Fruit fly (Drosophila melanogaster): ENCODE measurements around the gene CG16984.
A peak's percentile ranks its signal among the peaks of the same experiment; 100 is the strongest.

CG16984 gene

DNA sequence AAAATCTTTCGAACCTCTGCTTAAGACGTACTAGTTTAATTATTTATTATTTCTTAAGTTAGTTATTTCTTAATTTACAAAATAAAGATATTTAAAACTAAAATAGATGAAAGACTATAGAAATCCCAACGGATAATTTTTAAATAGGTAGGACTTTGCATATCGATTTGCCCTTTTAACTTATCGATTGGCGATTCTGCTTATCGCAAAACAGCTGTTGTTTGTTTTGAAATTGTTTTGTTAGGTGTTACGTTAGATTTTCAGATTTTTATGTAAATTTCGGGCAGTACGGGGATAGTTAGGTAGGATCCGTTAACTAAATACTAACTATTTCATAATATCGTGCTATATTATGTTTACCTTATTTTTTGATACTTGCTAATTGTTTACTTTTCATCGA is 4.6 kb downstream of the CG16984 start, which contains the start of gene CG16986:
TSS of gene CG16986 (plus strand) at position 188 of the 400 bp plus-strand sequence.
- no peak for TF ChIP-seq spab (GFP tag; optimal IDR thresholded peaks at IDR 0.05)
- no peak for TF ChIP-seq Gug (GFP tag; IDR thresholded peaks at IDR 0.05)
- TF ChIP-seq net (GFP tag; optimal IDR thresholded peaks at IDR 0.05) = no peak
- TF ChIP-seq CG9139 (GFP tag; optimal IDR thresholded peaks at IDR 0.05) = no peak

DNA sequence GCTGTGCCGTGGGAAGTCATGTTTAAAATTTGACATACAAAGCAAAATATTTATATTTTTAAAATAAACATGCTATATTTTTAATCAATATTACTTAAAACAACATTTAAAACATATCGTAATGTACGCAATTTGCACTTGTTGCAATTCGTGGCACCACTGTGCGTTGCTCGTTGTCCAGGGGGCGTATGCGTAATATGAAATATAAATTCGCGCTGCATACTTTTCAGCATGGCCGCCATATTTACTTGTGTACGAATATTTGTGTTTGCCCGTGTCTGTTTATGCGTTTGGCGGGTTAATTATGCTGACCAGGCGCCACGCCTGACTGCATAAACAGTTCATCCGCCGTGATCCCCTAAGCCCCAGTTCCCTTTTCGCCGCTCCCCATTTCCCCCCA is 13.2 kb downstream of the CG16984 start:
- TF ChIP-seq Eip75B (GFP tag; optimal IDR thresholded peaks at IDR 0.05) (no peak), Eip78C (GFP tag) (peak; percentile 8), Met (GFP tag; optimal IDR thresholded peaks at IDR 0.05) (no peak), CG15336 (GFP tag; IDR thresholded peaks at IDR 0.05) (0 out of 2 replicates have a peak, but pooled peaks have one; percentile 6), svp (GFP tag) (peak; percentile 20), CG6163 (GFP tag; IDR thresholded peaks at IDR 0.05) (no peak), CG16779 (tag; optimal IDR thresholded peaks at IDR 0.05) (no peak), Hr4 (GFP tag; optimal IDR thresholded peaks at IDR 0.05) (no peak), Ets21C (GFP tag; optimal IDR thresholded peaks at IDR 0.05) (no peak), fd59A (GFP tag; optimal IDR thresholded peaks at IDR 0.05) (no peak), Sox15 (GFP tag; optimal IDR thresholded peaks at IDR 0.05) (no peak)

DNA sequence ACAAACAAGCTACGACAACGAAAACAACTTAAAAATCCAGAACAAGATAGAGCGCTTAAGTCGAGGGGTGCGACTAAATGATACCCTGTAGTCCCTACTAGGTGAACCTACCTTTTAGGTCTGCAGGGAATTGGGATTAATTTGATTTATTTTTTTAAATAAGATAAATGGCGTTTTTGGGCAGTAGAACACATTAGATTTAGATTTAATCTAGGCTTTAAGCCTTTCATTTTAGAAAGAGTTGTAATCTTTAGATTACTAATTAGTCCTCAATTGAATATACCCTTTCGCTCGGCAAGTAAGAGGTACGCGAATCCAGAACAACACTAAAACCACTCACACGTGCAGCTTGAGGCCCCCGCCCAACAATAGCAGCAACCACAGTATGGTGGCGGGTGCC is 18.6 kb downstream of the CG16984 start:
- TF ChIP-seq vri (GFP tag; optimal IDR thresholded peaks at IDR 0.05) (no peak), Sox15 (GFP tag; optimal IDR thresholded peaks at IDR 0.05) (no peak), Smox (GFP tag; optimal IDR thresholded peaks at IDR 0.05) (no peak), Eip78C (GFP tag) (peak; percentile 67), salr (GFP tag; optimal IDR thresholded peaks at IDR 0.05) (no peak), CG9139 (GFP tag; optimal IDR thresholded peaks at IDR 0.05) (no peak), CG3032 (tag; optimal IDR thresholded peaks at IDR 0.05) (peak; percentile 27), CG4318 (GFP tag; optimal IDR thresholded peaks at IDR 0.05) (peak; percentile 13), svp (GFP tag) (peak; percentile 59), Gug (GFP tag; IDR thresholded peaks at IDR 0.05) (no peak), achi (GFP tag; optimal IDR thresholded peaks at IDR 0.05) (no peak), fkh (GFP tag; optimal IDR thresholded peaks at IDR 0.05) (no peak), CG8632 (GFP tag; optimal IDR thresholded peaks at IDR 0.05) (no peak), CG6854 (GFP tag; optimal IDR thresholded peaks at IDR 0.05) (no peak), Sox14 (GFP tag; optimal IDR thresholded peaks at IDR 0.05) (no peak), CG6808 (GFP tag; optimal IDR thresholded peaks at IDR 0.05) (peak; percentile 14), CG11902 (GFP tag; optimal IDR thresholded peaks at IDR 0.05) (no peak), Ets21C (GFP tag; optimal IDR thresholded peaks at IDR 0.05) (no peak), dac (GFP tag; optimal IDR thresholded peaks at IDR 0.05) (no peak), Met (GFP tag; optimal IDR thresholded peaks at IDR 0.05) (no peak), net (GFP tag; optimal IDR thresholded peaks at IDR 0.05) (no peak), lz (GFP tag; optimal IDR thresholded peaks at IDR 0.05) (no peak), Eip75B (GFP tag; optimal IDR thresholded peaks at IDR 0.05) (no peak), pdm3 (GFP tag; optimal IDR thresholded peaks at IDR 0.05) (peak; percentile 33), CG8319 (GFP tag; optimal IDR thresholded peaks at IDR 0.05) (no peak), CG16779 (tag; optimal IDR thresholded peaks at IDR 0.05) (no peak), CG1621 (tag; optimal IDR thresholded peaks at IDR 0.05) (no peak), CG11294 (GFP tag; IDR thresholded peaks at IDR 0.05) (no peak), CG8119 (GFP tag; IDR thresholded peaks at IDR 0.05) (no peak), CG6163 (GFP tag; IDR thresholded peaks at IDR 0.05) (no peak), CG15336 (GFP tag; IDR thresholded peaks at IDR 0.05) (peak; percentile 16; the same call in 1 of the 2 replicates), Eip93F (GFP tag; optimal IDR thresholded peaks at IDR 0.05) (no peak), CG7368 (GFP tag; optimal IDR thresholded peaks at IDR 0.05) (no peak), Sox102F (GFP tag; optimal IDR thresholded peaks at IDR 0.05) (no peak), spab (GFP tag; optimal IDR thresholded peaks at IDR 0.05) (no peak), Hr4 (GFP tag; optimal IDR thresholded peaks at IDR 0.05) (peak; percentile 4), Hr39 (GFP tag; optimal IDR thresholded peaks at IDR 0.05) (no peak), topi (GFP tag; optimal IDR thresholded peaks at IDR 0.05) (peak; percentile 4), CG10631 (GFP tag; optimal IDR thresholded peaks at IDR 0.05) (no peak), fd59A (GFP tag; optimal IDR thresholded peaks at IDR 0.05) (no peak), CG31627 (GFP tag; optimal IDR thresholded peaks at IDR 0.05) (peak; percentile 5), CG32006 (GFP tag; optimal IDR thresholded peaks at IDR 0.05) (peak; percentile 38), Ets96B (tag; optimal IDR thresholded peaks at IDR 0.05) (peak; percentile 36), acj6 (GFP tag; optimal IDR thresholded peaks at IDR 0.05) (no peak), Hr38 (GFP tag; optimal IDR thresholded peaks at IDR 0.05) (no peak), fd85E (GFP tag; optimal IDR thresholded peaks at IDR 0.05) (no peak), OdsH (GFP tag; optimal IDR thresholded peaks at IDR 0.05) (peak; percentile 1)

Measured in whole organism, prepupa.